Worm (Caenorhabditis elegans) whole organism, young adult: Measurements from ENCODE around the gene ule-3.

Experiments
- K12H6.12 ChIP-seq: fragments of 200-800 bp; sonication (Bioruptor generic); optimal IDR thresholded peaks from 2 replicates; lab custom pipeline; 2018; ENCODE audit warnings: mild to moderate bottlenecking, missing genetic modification characterization, missing compliant biosample characterization
- Y53F4B.3 ChIP-seq: fragments of 200-800 bp; sonication (Bioruptor generic); IDR thresholded peaks from 2 replicates; pipeline ENCODE4 v1.3.6; 2022; ENCODE audit warnings: missing genetic modification reagents, missing genetic modification characterization, missing compliant biosample characterization
- Y67H2A.10 ChIP-seq: fragments of 200-800 bp; sonication (Bioruptor generic); conservative IDR thresholded peaks from 2 replicates; pipeline ENCODE4 v1.3.6; 2022; ENCODE audit warnings: missing genetic modification reagents, missing genetic modification characterization, missing compliant biosample characterization
- ZK185.1 ChIP-seq: sonication (generic microtip); optimal IDR thresholded peaks from 2 replicates; lab custom pipeline; 2016; ENCODE audit warnings: mild to moderate bottlenecking, missing genetic modification characterization, missing compliant biosample characterization; ENCODE audit not compliant: poor library complexity, severe bottlenecking
- bed-1 ChIP-seq: fragments of 200-800 bp; sonication (Bioruptor generic); IDR thresholded peaks from 2 replicates; pipeline ENCODE4 v1.3.6; 2022; ENCODE audit warnings: missing genetic modification reagents, missing genetic modification characterization, missing compliant biosample characterization
- bed-2 ChIP-seq: fragments of 200-800 bp; sonication (Bioruptor generic); IDR thresholded peaks from 2 replicates; pipeline ENCODE4 v1.3.6; 2022; ENCODE audit warnings: missing genetic modification reagents, missing genetic modification characterization, missing compliant biosample characterization
- cebp-2 ChIP-seq: fragments of 200-800 bp; sonication (Bioruptor generic); IDR thresholded peaks from 2 replicates; pipeline ENCODE4 v1.3.6; 2022; ENCODE audit warnings: missing genetic modification characterization, missing compliant biosample characterization
- efl-1 ChIP-seq: fragments of 150-350 bp; optimal IDR thresholded peaks from 2 replicates; lab custom pipeline; 2014; ENCODE audit warnings: missing biosample characterization, missing genetic modification reagents, missing genetic modification characterization
- gei-17 ChIP-seq: fragments of 200-800 bp; sonication (Bioruptor generic); optimal IDR thresholded peaks from 2 replicates; lab custom pipeline; 2018; ENCODE audit warnings: mild to moderate bottlenecking, missing genetic modification characterization, missing compliant biosample characterization
- hlh-26 ChIP-seq: fragments of 200-800 bp; sonication (Bioruptor generic); conservative IDR thresholded peaks from 2 replicates; pipeline ENCODE4 v1.3.6; 2022; ENCODE audit warnings: missing genetic modification reagents, missing genetic modification characterization, missing compliant biosample characterization
- lag-1 ChIP-seq: fragments of 200-800 bp; sonication (Bioruptor generic); IDR thresholded peaks from 2 replicates; pipeline ENCODE4 v1.3.6; 2022; ENCODE audit warnings: missing genetic modification reagents, missing genetic modification characterization, missing compliant biosample characterization
- lin-40 ChIP-seq: sonication (generic microtip); optimal IDR thresholded peaks from 2 replicates; lab custom pipeline; 2016; ENCODE audit warnings: missing genetic modification characterization, mild to moderate bottlenecking, missing compliant biosample characterization, missing genotype, missing genetic modification reagents
- lsl-1 ChIP-seq: fragments of 200-800 bp; sonication (Bioruptor generic); optimal IDR thresholded peaks from 2 replicates; lab custom pipeline; 2018; ENCODE audit warnings: mild to moderate bottlenecking, missing genetic modification characterization, moderate library complexity, missing compliant biosample characterization
- madf-8 ChIP-seq: fragments of 200-800 bp; sonication (Bioruptor generic); conservative IDR thresholded peaks from 2 replicates; pipeline ENCODE4 v1.3.6; 2022; ENCODE audit warnings: missing genetic modification reagents, missing genetic modification characterization, missing compliant biosample characterization
- mel-28 ChIP-seq: sonication (generic microtip); optimal IDR thresholded peaks from 2 replicates; lab custom pipeline; 2016; ENCODE audit warnings: borderline replicate concordance, mild to moderate bottlenecking, missing genetic modification characterization, missing compliant biosample characterization
- sdz-38 ChIP-seq: sonication (generic microtip); optimal IDR thresholded peaks from 2 replicates; lab custom pipeline; 2016; ENCODE audit warnings: missing genotype, missing genetic modification characterization, missing compliant biosample characterization
- somi-1 ChIP-seq: fragments of 200-800 bp; sonication (Bioruptor generic); optimal IDR thresholded peaks from 2 replicates; lab custom pipeline; 2018; ENCODE audit warnings: mild to moderate bottlenecking, missing genetic modification characterization, missing compliant biosample characterization

ule-3 gene

ce11 chrV:10839398-10839797, 45.8 kb downstream of the ule-3 start:
- no peak for TF ChIP-seq K12H6.12 (tag; lab: Kevin White, UChicago)
- TF ChIP-seq lsl-1 (GFP tag; lab: Kevin White, UChicago), result no peak
- no peak for TF ChIP-seq cebp-2 (GFP tag; lab: Robert Waterston, UW)
- TF ChIP-seq madf-8 (GFP tag; lab: Robert Waterston, UW), result no peak
- TF ChIP-seq lin-40, result no peak
- TF ChIP-seq efl-1, result no peak
- no peak for TF ChIP-seq sdz-38 (tag; lab: Kevin White, UChicago)
- no peak for TF ChIP-seq ZK185.1 (tag; lab: Kevin White, UChicago)
- TF ChIP-seq gei-17, result no peak
- no peak for TF ChIP-seq Y53F4B.3 (GFP tag; lab: Robert Waterston, UW)
- TF ChIP-seq bed-1 (GFP tag; lab: Robert Waterston, UW), result no peak
- no peak for TF ChIP-seq somi-1
- no peak for TF ChIP-seq mel-28 (tag; lab: Kevin White, UChicago)
- no peak for TF ChIP-seq lag-1 (GFP tag; lab: Robert Waterston, UW)
- no peak for TF ChIP-seq bed-2 (GFP tag; lab: Robert Waterston, UW)
- no peak for TF ChIP-seq hlh-26 (GFP tag; lab: Robert Waterston, UW)
- no peak for TF ChIP-seq Y67H2A.10 (GFP tag; lab: Robert Waterston, UW)
